Worm (Caenorhabditis elegans) whole organism, L3 larva: Measurements from ENCODE around the gene lgg-3.

ENCODE experiments used
- jun-1 ChIP-seq: fragments of 150-350 bp; optimal IDR thresholded peaks from 2 replicates; lab custom pipeline; 2014; ENCODE audit warnings: missing biosample characterization, missing genetic modification reagents, missing genetic modification characterization
- nfya-1 ChIP-seq: sonication (generic microtip); optimal IDR thresholded peaks from 2 replicates; lab custom pipeline; 2017; ENCODE audit warnings: missing genetic modification characterization, mild to moderate bottlenecking, missing compliant biosample characterization, antibody characterized with exemption, moderate library complexity; ENCODE audit not compliant: insufficient read depth
- nhr-237 ChIP-seq: fragments of 150-350 bp; optimal IDR thresholded peaks from 2 replicates; lab custom pipeline; 2014; ENCODE audit warnings: missing biosample characterization, missing genetic modification characterization
- snpc-4 ChIP-seq: fragments of 150-350 bp; optimal IDR thresholded peaks from 2 replicates; lab custom pipeline; 2014; ENCODE audit warnings: missing biosample characterization, missing genetic modification characterization

DNA sequence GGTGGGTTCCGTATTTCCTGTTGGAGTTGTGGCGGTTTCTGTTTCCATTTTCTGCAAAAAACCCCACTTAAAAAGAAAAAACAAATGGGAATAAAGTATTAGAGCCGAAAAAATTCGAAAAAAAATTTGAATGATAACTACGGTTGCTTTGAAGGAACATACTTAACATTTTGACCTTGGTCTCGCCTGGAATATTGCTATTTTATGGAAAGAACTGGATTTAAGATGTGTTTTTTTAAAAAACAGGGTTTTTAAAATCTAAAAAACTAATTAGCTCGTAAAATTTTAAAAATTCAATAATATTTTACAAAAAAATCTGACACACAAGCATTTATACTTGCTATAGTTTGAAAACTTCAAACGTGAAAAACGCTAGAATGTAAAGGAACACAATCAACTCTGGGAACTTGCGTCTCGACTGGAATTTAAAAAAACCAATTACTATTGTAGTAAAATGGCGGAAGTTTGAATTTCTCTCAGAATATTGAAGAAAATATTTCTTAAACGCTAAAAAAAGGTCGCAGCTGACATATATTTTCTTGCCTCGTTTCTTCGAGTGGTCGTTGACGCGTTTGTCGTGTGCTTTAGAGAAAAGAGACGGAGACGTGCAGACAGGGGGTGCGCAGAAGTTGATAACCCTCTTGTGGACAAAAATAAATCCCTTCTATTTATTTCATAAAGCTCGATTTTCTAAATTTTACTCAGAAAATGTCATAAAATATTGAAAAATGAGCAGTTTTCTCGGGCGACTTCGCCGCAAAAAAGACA lies at the start of gene lgg-3, which contains the start of gene rgs-5:
- TF ChIP-seq jun-1 (tag; lab: Kevin White, UChicago) (no peak), nhr-237 (no peak), snpc-4 (peak; percentile 79), nfya-1 (tag; lab: Kevin White, UChicago) (peak; percentile 53)
